Fruit fly (Drosophila melanogaster) whole organism, embryonic: Measurements from ENCODE around the gene CG34242.

Source experiments
- ATbp ChIP-seq: fragments of 200-800 bp; sonication (Bioruptor generic); optimal IDR thresholded peaks from 2 replicates; lab custom pipeline; 2017; ENCODE audit warnings: missing biosample characterization, mild to moderate bottlenecking, missing genetic modification characterization, missing genetic modification reagents
- Adf1 ChIP-seq: fragments of 200-800 bp; sonication (Bioruptor generic); IDR thresholded peaks from 2 replicates; pipeline ENCODE4 v1.3.6; 2022; ENCODE audit warnings: missing biosample characterization, missing genetic modification characterization
- Awh ChIP-seq: fragments of 200-800 bp; sonication (Bioruptor generic); IDR thresholded peaks from 2 replicates; pipeline ENCODE4, ENCODE4 v1.3.6; 2022; ENCODE audit warnings: missing biosample characterization, missing genetic modification characterization
- CG10431 ChIP-seq: fragments of 200-800 bp; sonication (Bioruptor generic); optimal IDR thresholded peaks from 3 replicates; lab custom pipeline; 2018; ENCODE audit warnings: missing biosample characterization, mild to moderate bottlenecking, missing genetic modification characterization
- CG10654 ChIP-seq: fragments of 200-800 bp; sonication (Bioruptor generic); optimal IDR thresholded peaks from 2 replicates; lab custom pipeline; 2016; ENCODE audit warnings: missing biosample characterization, missing genetic modification characterization
- CG13123 ChIP-seq: fragments of 200-800 bp; sonication (Bioruptor generic); optimal IDR thresholded peaks from 2 replicates; lab custom pipeline; 2016; ENCODE audit warnings: missing biosample characterization, missing genetic modification characterization
- CG13287 ChIP-seq: fragments of 200-800 bp; sonication (Bioruptor generic); IDR thresholded peaks from 2 replicates; pipeline ENCODE4 v1.3.6; 2022; ENCODE audit warnings: missing biosample characterization, missing genetic modification characterization; ENCODE audit not compliant: partially characterized antibody
- CG13894 ChIP-seq: fragments of 200-800 bp; sonication (Bioruptor generic); optimal IDR thresholded peaks from 3 replicates; lab custom pipeline; 2018; ENCODE audit warnings: missing biosample characterization, mild to moderate bottlenecking, missing genetic modification characterization, moderate library complexity
- CG1647 ChIP-seq: fragments of 200-800 bp; sonication (Bioruptor generic); optimal IDR thresholded peaks from 3 replicates; lab custom pipeline; 2016; ENCODE audit warnings: missing biosample characterization, missing genetic modification characterization
- CG17186 ChIP-seq: fragments of 200-800 bp; sonication (Bioruptor generic); optimal IDR thresholded peaks from 3 replicates; lab custom pipeline; 2017; ENCODE audit warnings: missing biosample characterization, missing genetic modification reagents, missing genetic modification characterization
- CG17385 ChIP-seq: fragments of 200-800 bp; sonication (Bioruptor generic); optimal IDR thresholded peaks from 3 replicates; lab custom pipeline; 2018; ENCODE audit warnings: missing biosample characterization, mild to moderate bottlenecking, missing genetic modification characterization
- CG17612 ChIP-seq: fragments of 200-800 bp; sonication (Bioruptor generic); IDR thresholded peaks from 2 replicates; pipeline ENCODE4 v1.3.6; 2022; ENCODE audit warnings: missing biosample characterization, missing genetic modification characterization
- CG1792 ChIP-seq: fragments of 200-800 bp; sonication (Bioruptor generic); optimal IDR thresholded peaks from 2 replicates; lab custom pipeline; 2016; ENCODE audit warnings: missing biosample characterization, missing genetic modification characterization
- CG2120 ChIP-seq: fragments of 200-800 bp; sonication (Bioruptor generic); optimal IDR thresholded peaks from 3 replicates; lab custom pipeline; 2016; ENCODE audit warnings: missing biosample characterization, missing genetic modification characterization
- CG3281 ChIP-seq: fragments of 200-800 bp; sonication (Bioruptor generic); optimal IDR thresholded peaks from 3 replicates; lab custom pipeline; 2017; ENCODE audit warnings: missing biosample characterization, mild to moderate bottlenecking, missing genetic modification characterization
- CG33213 ChIP-seq: fragments of 200-800 bp; sonication (Bioruptor generic); optimal IDR thresholded peaks from 3 replicates; lab custom pipeline; 2016; ENCODE audit warnings: missing biosample characterization, missing genetic modification characterization
- CG3847 ChIP-seq: fragments of 200-800 bp; sonication (Bioruptor generic); IDR thresholded peaks from 2 replicates; pipeline ENCODE4 v1.3.6; 2022; ENCODE audit warnings: missing biosample characterization, missing genetic modification characterization
- CG4617 ChIP-seq: fragments of 200-800 bp; sonication (Bioruptor generic); optimal IDR thresholded peaks from 3 replicates; lab custom pipeline; 2016; ENCODE audit warnings: missing biosample characterization, missing genetic modification characterization, borderline replicate concordance
- CG6175 ChIP-seq: fragments of 200-800 bp; sonication (Bioruptor generic); IDR thresholded peaks from 3 replicates; pipeline ENCODE4 v1.3.6; 2022; ENCODE audit warnings: missing biosample characterization, missing genetic modification characterization
- CG6765 ChIP-seq: fragments of 200-800 bp; sonication (Bioruptor generic); optimal IDR thresholded peaks from 3 replicates; lab custom pipeline; 2017; ENCODE audit warnings: missing biosample characterization, mild to moderate bottlenecking, missing genetic modification characterization
- CG7372 ChIP-seq: fragments of 200-800 bp; sonication (Bioruptor generic); IDR thresholded peaks from 2 replicates; pipeline ENCODE4 v1.3.6; 2022; ENCODE audit warnings: missing biosample characterization, missing genetic modification characterization
- CG7786 ChIP-seq: fragments of 200-800 bp; sonication (Bioruptor generic); optimal IDR thresholded peaks from 2 replicates; lab custom pipeline; 2016; ENCODE audit warnings: missing biosample characterization, missing genetic modification characterization
- CG7987 ChIP-seq: fragments of 200-800 bp; sonication (Bioruptor generic); optimal IDR thresholded peaks from 2 replicates; lab custom pipeline; 2018; ENCODE audit warnings: missing biosample characterization, mild to moderate bottlenecking, missing genetic modification characterization, moderate library complexity
- CG8924 ChIP-seq: fragments of 200-800 bp; optimal IDR thresholded peaks from 3 replicates; lab custom pipeline; 2019; ENCODE audit warnings: missing biosample characterization, mild to moderate bottlenecking, missing genetic modification characterization, moderate library complexity
- CG9437 ChIP-seq: fragments of 200-800 bp; sonication (Bioruptor generic); optimal IDR thresholded peaks from 2 replicates; lab custom pipeline; 2018; ENCODE audit warnings: missing biosample characterization, mild to moderate bottlenecking, missing genetic modification characterization
- Chrac-16 ChIP-seq: fragments of 200-800 bp; sonication (Bioruptor generic); optimal IDR thresholded peaks from 3 replicates; lab custom pipeline; 2016; ENCODE audit warnings: missing biosample characterization, missing genetic modification characterization
- D ChIP-seq, 2 experiments: fragments of 200-800 bp in 1 of 2; fragments of >200 bp in 1 of 2; sonication (Bioruptor generic) in 1 of 2; optimal IDR thresholded peaks; 2 replicates in 1 of 2; 3 replicates in 1 of 2; lab custom pipeline; 2017; ENCODE audit warnings: mild to moderate bottlenecking in 1 of 2, missing biosample characterization in 1 of 2, missing genetic modification characterization in 1 of 2, missing genetic modification reagents in 1 of 2
- Dbx ChIP-seq: fragments of 200-800 bp; sonication (Bioruptor generic); IDR thresholded peaks from 3 replicates; pipeline ENCODE4 v1.3.6; 2022; ENCODE audit warnings: missing biosample characterization, missing genetic modification characterization
- Deaf1 ChIP-seq: fragments of 200-800 bp; optimal IDR thresholded peaks from 3 replicates; lab custom pipeline; 2019; ENCODE audit warnings: missing biosample characterization, mild to moderate bottlenecking, missing genetic modification characterization, moderate library complexity
- Dip3 ChIP-seq: fragments of 200-800 bp; sonication (Bioruptor generic); optimal IDR thresholded peaks from 3 replicates; lab custom pipeline; 2016; ENCODE audit warnings: missing biosample characterization, missing genetic modification characterization
- Fer1 ChIP-seq: fragments of 200-800 bp; sonication (Bioruptor generic); optimal IDR thresholded peaks from 2 replicates; lab custom pipeline; 2017; ENCODE audit warnings: missing biosample characterization, mild to moderate bottlenecking, missing genetic modification characterization
- Fer3 ChIP-seq: fragments of 200-800 bp; sonication (Bioruptor generic); optimal IDR thresholded peaks from 2 replicates; lab custom pipeline; 2018; ENCODE audit warnings: missing biosample characterization, mild to moderate bottlenecking, missing genetic modification characterization, moderate library complexity
- Neu2 ChIP-seq: fragments of 200-800 bp; sonication (Bioruptor generic); optimal IDR thresholded peaks from 3 replicates; lab custom pipeline; 2016; ENCODE audit warnings: missing biosample characterization, missing genetic modification characterization, borderline replicate concordance
- Six4 ChIP-seq: fragments of 200-800 bp; sonication (Bioruptor generic); optimal IDR thresholded peaks from 2 replicates; lab custom pipeline; 2016; ENCODE audit warnings: missing biosample characterization, missing genetic modification characterization
- Sry-δ ChIP-seq: fragments of 200-800 bp; sonication (Bioruptor generic); optimal IDR thresholded peaks from 2 replicates; lab custom pipeline; 2016; ENCODE audit warnings: missing biosample characterization, missing genetic modification characterization
- Stat92E ChIP-seq, 3 experiments: fragments of >200 bp in 2 of 3; fragments of 200-800 bp in 1 of 3; sonication (Bioruptor generic) in 1 of 3; optimal IDR thresholded peaks; 2 replicates each; lab custom pipeline; 2017 to 2019; ENCODE audit warnings: missing biosample characterization in 3 of 3, missing genetic modification characterization in 3 of 3, mild to moderate bottlenecking in 1 of 3, moderate library complexity in 1 of 3
- Trl ChIP-seq, 3 experiments: fragments of >200 bp in 2 of 3; fragments of 200-800 bp in 1 of 3; sonication (Bioruptor generic) in 1 of 3; optimal IDR thresholded peaks; 2 replicates in 1 of 3; 3 replicates in 2 of 3; lab custom pipeline; 2016 to 2017; ENCODE audit warnings: missing biosample characterization in 1 of 3, missing genetic modification characterization in 1 of 3
- da ChIP-seq: fragments of 200-800 bp; sonication (Bioruptor generic); optimal IDR thresholded peaks from 2 replicates; lab custom pipeline; 2016; ENCODE audit warnings: missing biosample characterization, missing genetic modification characterization
- emc ChIP-seq: fragments of 200-800 bp; sonication (Bioruptor generic); optimal IDR thresholded peaks from 2 replicates; lab custom pipeline; 2016; ENCODE audit warnings: missing biosample characterization, missing genetic modification characterization
- gce ChIP-seq: fragments of 200-800 bp; sonication (Bioruptor generic); IDR thresholded peaks from 3 replicates; pipeline ENCODE4 v1.3.6; 2022; ENCODE audit warnings: missing biosample characterization, missing genetic modification characterization
- jing ChIP-seq: fragments of 200-800 bp; sonication (Bioruptor generic); optimal IDR thresholded peaks from 2 replicates; lab custom pipeline; 2018; ENCODE audit warnings: missing biosample characterization, mild to moderate bottlenecking, missing genetic modification characterization
- jumu ChIP-seq: fragments of 200-800 bp; sonication (Bioruptor generic); optimal IDR thresholded peaks from 3 replicates; lab custom pipeline; 2016; ENCODE audit warnings: missing biosample characterization, missing genetic modification characterization
- mam ChIP-seq: fragments of 200-800 bp; sonication (Bioruptor generic); optimal IDR thresholded peaks from 3 replicates; lab custom pipeline; 2016; ENCODE audit warnings: missing biosample characterization, missing genetic modification characterization
- nmo ChIP-seq: fragments of 200-800 bp; sonication (Bioruptor generic); optimal IDR thresholded peaks from 2 replicates; lab custom pipeline; 2018; ENCODE audit warnings: missing biosample characterization, mild to moderate bottlenecking, missing genetic modification characterization, moderate library complexity
- sc ChIP-seq, 3 experiments: fragments of >200 bp in 2 of 3; fragments of 200-800 bp in 1 of 3; sonication (Bioruptor generic) in 1 of 3; optimal IDR thresholded peaks; 2 replicates in 2 of 3; 3 replicates in 1 of 3; lab custom pipeline; 2017; ENCODE audit warnings: mild to moderate bottlenecking in 1 of 3, missing biosample characterization in 1 of 3, missing genetic modification characterization in 1 of 3, missing genetic modification reagents in 1 of 3
- shn ChIP-seq: fragments of 200-800 bp; sonication (Bioruptor generic); optimal IDR thresholded peaks from 3 replicates; lab custom pipeline; 2016; ENCODE audit warnings: missing biosample characterization, missing genetic modification characterization
- trem ChIP-seq: fragments of 200-800 bp; optimal IDR thresholded peaks from 3 replicates; lab custom pipeline; 2019; ENCODE audit warnings: missing biosample characterization, mild to moderate bottlenecking, missing genetic modification characterization, moderate library complexity
- trh ChIP-seq: fragments of 200-800 bp; sonication (Bioruptor generic); optimal IDR thresholded peaks from 2 replicates; lab custom pipeline; 2016; ENCODE audit warnings: missing biosample characterization, missing genetic modification characterization
- twi ChIP-seq: fragments of 200-800 bp; optimal IDR thresholded peaks from 2 replicates; lab custom pipeline; 2019; ENCODE audit warnings: missing biosample characterization, mild to moderate bottlenecking, missing genetic modification characterization, moderate library complexity

Gene CG34242

dm6 chr3L:12529431-12530007 is 4.3 kb upstream of the CG34242 start (continued):
- peak; percentile 13 for TF ChIP-seq Chrac-16 (GFP tag; lab: Kevin White, UChicago)
- TF ChIP-seq shn (GFP tag; lab: Kevin White, UChicago) = peak; percentile 54
- TF ChIP-seq CG8924 (tag; lab: Kevin White, UChicago) = peak; percentile 42
- TF ChIP-seq CG7786 (GFP tag; lab: Kevin White, UChicago) = peak; percentile 2
- TF ChIP-seq CG10654 (GFP tag; lab: Kevin White, UChicago) = peak; percentile 5
- no peak for TF ChIP-seq emc (GFP tag; lab: Kevin White, UChicago)
- peak; percentile 14; the same call in 1 of the 3 replicates for TF ChIP-seq CG6175
- no peak for TF ChIP-seq CG13894 (tag; lab: Kevin White, UChicago)
- TF ChIP-seq CG17385 (GFP tag; lab: Kevin White, UChicago) = peak; percentile 52
- no peak for TF ChIP-seq CG1647 (GFP tag; lab: Kevin White, UChicago)
- no peak for TF ChIP-seq CG13123 (GFP tag; lab: Kevin White, UChicago)
- TF ChIP-seq gce (GFP tag; lab: Robert Waterston, UW) = no peak
- TF ChIP-seq CG1792 (GFP tag; lab: Kevin White, UChicago) = peak; percentile 7
- peak; percentile 42 for TF ChIP-seq nmo
- peak; percentile 22 for TF ChIP-seq Six4
- peak; percentile 55 for TF ChIP-seq CG3281
- peak; percentile 16 for TF ChIP-seq Dip3 (GFP tag; lab: Kevin White, UChicago)
- TF ChIP-seq CG6765 (GFP tag; lab: Kevin White, UChicago) = no peak
- TF ChIP-seq Trl (optimal IDR thresholded peaks at IDR 0.05; lab: Kevin White, UChicago) = no peak
- TF ChIP-seq Trl (GFP tag; optimal IDR thresholded peaks at IDR 0.05; lab: Kevin White, UChicago) = no peak
- TF ChIP-seq D (optimal IDR thresholded peaks at IDR 0.05; lab: Kevin White, UChicago) = peak; percentile 57
- peak; percentile 52 for TF ChIP-seq D (GFP tag; optimal IDR thresholded peaks at IDR 0.05; lab: Kevin White, UChicago)
- TF ChIP-seq CG4617 (GFP tag; lab: Kevin White, UChicago) = no peak
- no peak for TF ChIP-seq Fer1 (GFP tag; lab: Kevin White, UChicago)
- peak; percentile 18 for TF ChIP-seq CG9437 (GFP tag; lab: Kevin White, UChicago)
- TF ChIP-seq CG10431 = no peak
- peak; percentile 26 for TF ChIP-seq mam (GFP tag; lab: Kevin White, UChicago)
- no peak for TF ChIP-seq jumu (GFP tag; lab: Kevin White, UChicago)
- peak; percentile 77 for TF ChIP-seq Awh (GFP tag; lab: Robert Waterston, UW)
- no peak for TF ChIP-seq CG7987
- TF ChIP-seq CG7372 (GFP tag; lab: Robert Waterston, UW) = no peak
- no peak for TF ChIP-seq Neu2 (GFP tag; lab: Kevin White, UChicago)
- no peak for TF ChIP-seq sc (optimal IDR thresholded peaks at IDR 0.05; lab: Kevin White, UChicago)
- peak; percentile 5 for TF ChIP-seq sc (GFP tag; optimal IDR thresholded peaks at IDR 0.05; lab: Kevin White, UChicago)
- TF ChIP-seq Sry-δ (GFP tag; lab: Kevin White, UChicago) = no peak
- TF ChIP-seq CG13287 (GFP tag; lab: Robert Waterston, UW) = no peak
- TF ChIP-seq jing = no peak
- no peak for TF ChIP-seq CG3847 (GFP tag; lab: Robert Waterston, UW)
- TF ChIP-seq twi (tag; lab: Kevin White, UChicago) = peak; percentile 12
- TF ChIP-seq da (GFP tag; lab: Kevin White, UChicago) = no peak
- no peak for TF ChIP-seq trh (GFP tag; lab: Kevin White, UChicago)
- TF ChIP-seq CG17186 (GFP tag; lab: Kevin White, UChicago) = no peak
- TF ChIP-seq ATbp (GFP tag; lab: Kevin White, UChicago) = peak; percentile 40
- no peak for TF ChIP-seq Dbx (GFP tag; lab: Robert Waterston, UW)
- no peak for TF ChIP-seq Adf1
- TF ChIP-seq Deaf1 (tag; lab: Kevin White, UChicago) = no peak
- peak; percentile 24 for TF ChIP-seq CG2120 (GFP tag; lab: Kevin White, UChicago)
- peak; percentile 8 for TF ChIP-seq trem (tag; lab: Kevin White, UChicago)
- TF ChIP-seq CG33213 (GFP tag; lab: Kevin White, UChicago) = no peak
- TF ChIP-seq Stat92E (GFP tag; optimal IDR thresholded peaks at IDR 0.05; lab: Kevin White, UChicago) = no peak
- peak; percentile 28 for TF ChIP-seq Fer3 (tag; lab: Kevin White, UChicago)
- TF ChIP-seq CG17612 (GFP tag; lab: Robert Waterston, UW) = no peak
